Worm (Caenorhabditis elegans) whole organism, L1 larva: ENCODE results near the gene mtl-1.

Experiments
- aly-2 ChIP-seq: fragments of 150-350 bp; optimal IDR thresholded peaks from 2 replicates; lab custom pipeline; 2014; ENCODE audit warnings: missing biosample characterization, missing genetic modification characterization
- ceh-63 ChIP-seq: fragments of 200-800 bp; sonication (Bioruptor generic); optimal IDR thresholded peaks from 2 replicates; lab custom pipeline; 2018; ENCODE audit warnings: mild to moderate bottlenecking, missing genetic modification characterization, missing compliant biosample characterization
- fkh-10 ChIP-seq: sonication (generic microtip); optimal IDR thresholded peaks from 2 replicates; lab custom pipeline; 2017; ENCODE audit warnings: missing biosample characterization, missing genetic modification reagents, missing genetic modification characterization
- hlh-4 ChIP-seq: sonication (generic microtip); optimal IDR thresholded peaks from 2 replicates; lab custom pipeline; 2016; ENCODE audit warnings: mild to moderate bottlenecking, missing genetic modification characterization, missing compliant biosample characterization
- lin-13 ChIP-seq: fragments of 150-350 bp; optimal IDR thresholded peaks from 2 replicates; lab custom pipeline; 2014; ENCODE audit warnings: missing biosample characterization, missing genetic modification reagents, missing genetic modification characterization
- lin-15B ChIP-seq: fragments of 150-350 bp; sonication (generic microtip); optimal IDR thresholded peaks from 3 replicates; lab custom pipeline; 2014; ENCODE audit warnings: missing biosample characterization, missing genetic modification characterization
- lin-35 ChIP-seq, 2 experiments: fragments of 150-350 bp; optimal IDR thresholded peaks; 2 replicates each; lab custom pipeline; 2014; ENCODE audit warnings: missing biosample characterization in 2 of 2, missing genetic modification characterization in 2 of 2, missing genetic modification reagents in 2 of 2
- mep-1 ChIP-seq: fragments of 150-350 bp; optimal IDR thresholded peaks from 2 replicates; lab custom pipeline; 2014; ENCODE audit warnings: missing biosample characterization, missing genetic modification characterization
- nhr-12 ChIP-seq: sonication (generic microtip); optimal IDR thresholded peaks from 2 replicates; lab custom pipeline; 2017; ENCODE audit warnings: missing biosample characterization, missing genetic modification characterization
- nhr-77 ChIP-seq: fragments of 150-350 bp; optimal IDR thresholded peaks from 2 replicates; lab custom pipeline; 2014; ENCODE audit warnings: missing biosample characterization, missing genetic modification characterization
- unc-86 ChIP-seq: sonication (generic microtip); optimal IDR thresholded peaks from 2 replicates; lab custom pipeline; 2016; ENCODE audit warnings: missing genetic modification characterization, missing compliant biosample characterization
- zag-1 ChIP-seq: fragments of 150-350 bp; optimal IDR thresholded peaks from 2 replicates; lab custom pipeline; 2014; ENCODE audit warnings: missing biosample characterization, missing genetic modification characterization

DNA sequence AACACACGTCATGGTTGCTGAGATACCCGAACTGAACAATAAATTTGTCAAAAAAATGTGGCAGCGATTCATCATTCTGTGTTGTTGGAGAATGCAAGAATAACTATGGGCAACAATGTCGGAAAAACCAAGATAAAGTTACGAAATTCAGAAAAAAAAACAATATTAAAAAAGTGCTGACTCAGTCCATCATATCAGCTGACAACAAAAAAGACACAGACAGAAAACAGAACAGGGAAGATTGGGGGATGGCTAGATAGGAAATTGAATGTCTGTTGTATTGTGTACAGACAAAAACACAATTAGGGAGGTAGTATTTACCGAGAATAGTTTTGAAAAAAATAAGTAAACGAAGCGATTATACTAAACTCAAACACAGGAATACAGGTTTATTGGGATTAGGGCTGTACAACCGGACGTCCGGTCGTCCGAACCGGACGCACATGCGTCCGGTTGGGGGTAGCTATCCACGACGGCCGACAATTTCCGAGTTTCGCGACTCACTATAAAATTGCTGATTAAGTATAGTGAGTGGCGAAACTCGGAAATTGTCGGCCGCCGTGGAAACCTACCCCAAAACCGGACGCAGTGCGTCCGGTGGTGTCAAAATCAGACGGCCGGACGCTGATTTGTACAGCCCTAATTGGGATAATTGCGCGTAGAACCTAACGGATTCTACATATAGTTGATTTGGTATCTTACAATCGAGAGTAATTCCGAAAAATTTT lies 34.0 kb downstream of the mtl-1 start:
- TF ChIP-seq hlh-4 (tag; lab: Kevin White, UChicago) (no peak), aly-2 (no peak), ceh-63 (GFP tag; lab: Kevin White, UChicago) (no peak), zag-1 (tag; lab: Kevin White, UChicago) (no peak), lin-15B (no peak), nhr-77 (no peak), unc-86 (no peak), fkh-10 (GFP tag; lab: Kevin White, UChicago) (no peak), lin-13 (GFP tag; lab: Kevin White, UChicago) (no peak), lin-35 (GFP tag; optimal IDR thresholded peaks at IDR 0.05; lab: Kevin White, UChicago) (no peak), nhr-12 (tag; lab: Kevin White, UChicago) (no peak), mep-1 (tag; lab: Kevin White, UChicago) (no peak)
